Worm (Caenorhabditis elegans) whole organism, L1 larva: ENCODE data around the gene txdc-17.

Source experiments
- F16B12.6 ChIP-seq: fragments of 150-350 bp; optimal IDR thresholded peaks from 2 replicates; lab custom pipeline; 2014; ENCODE audit warnings: missing biosample characterization, missing genetic modification characterization
- Y116A8C.19 ChIP-seq: sonication (generic microtip); optimal IDR thresholded peaks from 2 replicates; lab custom pipeline; 2016; ENCODE audit warnings: missing compliant biosample characterization, missing genetic modification characterization, borderline replicate concordance
- alr-1 ChIP-seq: fragments of 200-800 bp; sonication (Bioruptor generic); optimal IDR thresholded peaks from 2 replicates; lab custom pipeline; 2018; ENCODE audit warnings: borderline replicate concordance, mild to moderate bottlenecking, missing genetic modification characterization, missing compliant biosample characterization
- blmp-1 ChIP-seq: fragments of 150-350 bp; optimal IDR thresholded peaks from 2 replicates; lab custom pipeline; 2014; ENCODE audit warnings: missing biosample characterization, missing genetic modification characterization
- ceh-63 ChIP-seq: fragments of 200-800 bp; sonication (Bioruptor generic); optimal IDR thresholded peaks from 2 replicates; lab custom pipeline; 2018; ENCODE audit warnings: mild to moderate bottlenecking, missing genetic modification characterization, missing compliant biosample characterization
- ceh-82 ChIP-seq, 3 experiments: fragments of 150-350 bp in 1 of 3; sonication (generic microtip) in 2 of 3; optimal IDR thresholded peaks; 2 replicates each; lab custom pipeline; 2014 to 2017; ENCODE audit warnings: missing biosample characterization in 3 of 3, missing genetic modification characterization in 3 of 3
- ces-1 ChIP-seq: fragments of 150-350 bp; optimal IDR thresholded peaks from 2 replicates; lab custom pipeline; 2014; ENCODE audit warnings: missing biosample characterization, missing genetic modification reagents, missing genetic modification characterization
- efl-1 ChIP-seq, 4 experiments: fragments of 150-350 bp; optimal IDR thresholded peaks in 3 of 4; peaks in 1 of 4; 1 replicate in 1 of 4; 2 replicates in 3 of 4; lab custom pipeline; 2014; ENCODE audit warnings: missing biosample characterization in 2 of 4, missing genetic modification characterization in 2 of 4, missing genetic modification reagents in 2 of 4
- egl-13 ChIP-seq: sonication (generic microtip); optimal IDR thresholded peaks from 2 replicates; lab custom pipeline; 2016; ENCODE audit warnings: missing genotype, missing genetic modification reagents, missing genetic modification characterization, missing compliant biosample characterization
- elt-2 ChIP-seq: sonication (generic microtip); optimal IDR thresholded peaks from 2 replicates; lab custom pipeline; 2016; ENCODE audit warnings: missing genetic modification characterization, mild to moderate bottlenecking, inconsistent platforms, missing compliant biosample characterization, missing genetic modification reagents
- elt-3 ChIP-seq, 6 experiments: fragments of 150-350 bp in 1 of 6; sonication (generic microtip); optimal IDR thresholded peaks; 2 replicates each; lab custom pipeline; 2017 to 2018; ENCODE audit warnings: missing biosample characterization in 6 of 6, missing genetic modification characterization in 6 of 6, inconsistent platforms in 1 of 6
- ets-5 ChIP-seq: fragments of 200-800 bp; sonication (Bioruptor generic); IDR thresholded peaks from 2 replicates; pipeline ENCODE4 v1.3.6; 2022; ENCODE audit warnings: missing genetic modification characterization, missing compliant biosample characterization
- fkh-8 ChIP-seq: sonication (generic microtip); optimal IDR thresholded peaks from 2 replicates; lab custom pipeline; 2016; ENCODE audit warnings: mild to moderate bottlenecking, missing genetic modification characterization, missing compliant biosample characterization
- fos-1 ChIP-seq: fragments of 150-350 bp; optimal IDR thresholded peaks from 2 replicates; lab custom pipeline; 2014; ENCODE audit warnings: missing biosample characterization, missing genetic modification characterization
- hlh-17 ChIP-seq: fragments of 200-800 bp; sonication (Bioruptor generic); optimal IDR thresholded peaks from 2 replicates; lab custom pipeline; 2018; ENCODE audit warnings: missing genetic modification characterization, mild to moderate bottlenecking, missing compliant biosample characterization, moderate library complexity, borderline replicate concordance
- hlh-4 ChIP-seq: sonication (generic microtip); optimal IDR thresholded peaks from 2 replicates; lab custom pipeline; 2016; ENCODE audit warnings: mild to moderate bottlenecking, missing genetic modification characterization, missing compliant biosample characterization
- jun-1 ChIP-seq: fragments of 150-350 bp; optimal IDR thresholded peaks from 2 replicates; lab custom pipeline; 2014; ENCODE audit warnings: missing biosample characterization, missing genetic modification reagents, missing genetic modification characterization
- lin-13 ChIP-seq: fragments of 150-350 bp; optimal IDR thresholded peaks from 2 replicates; lab custom pipeline; 2014; ENCODE audit warnings: missing biosample characterization, missing genetic modification reagents, missing genetic modification characterization
- lin-14 ChIP-seq: fragments of 200-800 bp; sonication (Bioruptor generic); optimal IDR thresholded peaks from 2 replicates; lab custom pipeline; 2018; ENCODE audit warnings: mild to moderate bottlenecking, missing genetic modification characterization, moderate library complexity, missing compliant biosample characterization
- lin-15B ChIP-seq: fragments of 150-350 bp; sonication (generic microtip); optimal IDR thresholded peaks from 3 replicates; lab custom pipeline; 2014; ENCODE audit warnings: missing biosample characterization, missing genetic modification characterization
- lin-35 ChIP-seq, 2 experiments: fragments of 150-350 bp; optimal IDR thresholded peaks; 2 replicates each; lab custom pipeline; 2014; ENCODE audit warnings: missing biosample characterization in 2 of 2, missing genetic modification characterization in 2 of 2, missing genetic modification reagents in 2 of 2
- lir-3 ChIP-seq: sonication (generic microtip); optimal IDR thresholded peaks from 2 replicates; lab custom pipeline; 2016; ENCODE audit warnings: mild to moderate bottlenecking, missing genetic modification characterization, moderate library complexity, missing compliant biosample characterization; ENCODE audit not compliant: poor library complexity
- lsy-2 ChIP-seq, 2 experiments: fragments of 150-350 bp; optimal IDR thresholded peaks; 2 replicates each; lab custom pipeline; 2014; ENCODE audit warnings: missing biosample characterization in 2 of 2, missing genetic modification characterization in 2 of 2
- mdl-1 ChIP-seq, 2 experiments: fragments of 150-350 bp; optimal IDR thresholded peaks; 2 replicates each; lab custom pipeline; 2014 to 2017; ENCODE audit warnings: missing biosample characterization in 2 of 2, missing genetic modification characterization in 2 of 2, inconsistent platforms in 1 of 2
- mef-2 ChIP-seq: fragments of 150-350 bp; optimal IDR thresholded peaks from 2 replicates; lab custom pipeline; 2014; ENCODE audit warnings: missing biosample characterization, missing genetic modification characterization
- mep-1 ChIP-seq: fragments of 150-350 bp; optimal IDR thresholded peaks from 2 replicates; lab custom pipeline; 2014; ENCODE audit warnings: missing biosample characterization, missing genetic modification characterization
- nhr-11 ChIP-seq: fragments of 150-350 bp; optimal IDR thresholded peaks from 2 replicates; lab custom pipeline; 2014; ENCODE audit warnings: missing biosample characterization, missing genetic modification characterization
- nhr-19 ChIP-seq: fragments of 200-800 bp; sonication (Bioruptor generic); conservative IDR thresholded peaks from 2 replicates; pipeline ENCODE4 v1.3.6; 2022; ENCODE audit warnings: missing genetic modification characterization, missing compliant biosample characterization
- nhr-237 ChIP-seq: fragments of 150-350 bp; optimal IDR thresholded peaks from 2 replicates; lab custom pipeline; 2014; ENCODE audit warnings: missing biosample characterization, missing genetic modification characterization
- nhr-28 ChIP-seq: fragments of 150-350 bp; optimal IDR thresholded peaks from 2 replicates; lab custom pipeline; 2014; ENCODE audit warnings: missing biosample characterization, missing genetic modification characterization
- nhr-84 ChIP-seq: sonication (generic microtip); optimal IDR thresholded peaks from 2 replicates; lab custom pipeline; 2017; ENCODE audit warnings: missing biosample characterization, missing genetic modification characterization
- nhr-85 ChIP-seq: sonication (generic microtip); peaks from one replicate; lab custom pipeline; 2016; ENCODE audit warnings: missing genetic modification characterization, inconsistent platforms, missing compliant biosample characterization
- nhr-90 ChIP-seq: sonication (generic microtip); optimal IDR thresholded peaks from 2 replicates; lab custom pipeline; 2016; ENCODE audit warnings: mild to moderate bottlenecking, missing genetic modification characterization, missing compliant biosample characterization; ENCODE audit not compliant: poor library complexity
- pag-3 ChIP-seq: sonication (generic microtip); optimal IDR thresholded peaks from 2 replicates; lab custom pipeline; 2017; ENCODE audit warnings: missing genetic modification characterization, mild to moderate bottlenecking, missing compliant biosample characterization, antibody characterized with exemption, borderline replicate concordance; ENCODE audit not compliant: insufficient read depth
- pax-3 ChIP-seq: fragments of 200-800 bp; sonication (Bioruptor generic); optimal IDR thresholded peaks from 2 replicates; lab custom pipeline; 2018; ENCODE audit warnings: mild to moderate bottlenecking, missing genetic modification characterization, moderate library complexity, missing compliant biosample characterization
- rnt-1 ChIP-seq: sonication (generic microtip); optimal IDR thresholded peaks from 2 replicates; lab custom pipeline; 2016; ENCODE audit warnings: mild to moderate bottlenecking, missing genetic modification characterization, moderate library complexity, missing compliant biosample characterization
- skn-1 ChIP-seq: fragments of 150-350 bp; optimal IDR thresholded peaks from 2 replicates; lab custom pipeline; 2014; ENCODE audit warnings: missing biosample characterization, missing genetic modification characterization
- snu-23 ChIP-seq: sonication (generic microtip); optimal IDR thresholded peaks from 2 replicates; lab custom pipeline; 2016; ENCODE audit warnings: missing genetic modification characterization, missing compliant biosample characterization
- sox-4 ChIP-seq: sonication (generic microtip); optimal IDR thresholded peaks from 2 replicates; lab custom pipeline; 2016; ENCODE audit warnings: missing genetic modification characterization, missing compliant biosample characterization
- sptf-1 ChIP-seq: fragments of 150-350 bp; optimal IDR thresholded peaks from 2 replicates; lab custom pipeline; 2014; ENCODE audit warnings: missing biosample characterization, missing genetic modification characterization
- sup-37 ChIP-seq: fragments of 200-800 bp; sonication (Bioruptor generic); optimal IDR thresholded peaks from 2 replicates; lab custom pipeline; 2018; ENCODE audit warnings: mild to moderate bottlenecking, missing genetic modification characterization, missing compliant biosample characterization
- unc-130 ChIP-seq: fragments of 150-350 bp; optimal IDR thresholded peaks from 2 replicates; lab custom pipeline; 2017; ENCODE audit warnings: missing biosample characterization, missing genetic modification characterization, inconsistent platforms
- unc-30 ChIP-seq: sonication (generic microtip); optimal IDR thresholded peaks from 2 replicates; lab custom pipeline; 2017; ENCODE audit warnings: missing biosample characterization, missing genetic modification characterization
- ztf-11 ChIP-seq, 2 experiments: sonication (generic microtip); optimal IDR thresholded peaks; 2 replicates each; lab custom pipeline; 2016 to 2017; ENCODE audit warnings: missing genetic modification characterization in 2 of 2, missing biosample characterization in 1 of 2, missing compliant biosample characterization in 1 of 2
- ztf-4 ChIP-seq: fragments of 150-350 bp; optimal IDR thresholded peaks from 2 replicates; lab custom pipeline; 2014; ENCODE audit warnings: missing biosample characterization, missing genetic modification characterization

Gene txdc-17

DNA sequence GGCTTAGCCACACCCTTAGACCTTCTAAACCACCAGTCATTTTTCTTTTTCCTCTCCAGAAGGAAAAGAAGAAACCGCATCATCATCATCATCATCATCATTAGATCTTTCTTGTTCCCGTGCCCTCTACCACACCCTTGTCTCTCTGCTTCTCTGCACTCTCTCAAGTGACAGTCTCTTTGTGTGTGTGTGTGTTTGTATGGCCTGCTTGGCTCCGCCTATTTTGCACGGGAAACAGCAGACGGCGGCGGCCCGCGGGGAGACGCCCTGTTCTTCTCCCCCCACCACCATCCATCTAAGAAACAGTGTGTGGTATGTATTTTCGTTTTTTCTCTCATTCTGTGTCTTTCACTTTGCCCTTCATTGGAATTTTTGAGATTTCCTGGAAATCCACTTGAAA is 37.4 kb downstream of the txdc-17 start (continued):
- TF ChIP-seq lir-3 (tag; lab: Kevin White, UChicago): no peak
- TF ChIP-seq skn-1 (tag; lab: Kevin White, UChicago): peak; percentile 39
- TF ChIP-seq sptf-1 (tag; lab: Kevin White, UChicago): no peak
- no peak for TF ChIP-seq egl-13
- TF ChIP-seq snu-23: peak; percentile 88

- TF ChIP-seq nhr-85 (tag; lab: Kevin White, UChicago) (peak; percentile 70), efl-1 (optimal IDR thresholded peaks at IDR 0.05; lab: Kevin White, UChicago) (no peak), efl-1 (GFP tag; optimal IDR thresholded peaks at IDR 0.05 in 1 of 2; lab: Kevin White, UChicago) (peak in 1 of 2 experiments; percentile 59), blmp-1 (tag; lab: Kevin White, UChicago) (peak; percentile 26), elt-3 (tag; optimal IDR thresholded peaks at IDR 0.05; lab: Kevin White, UChicago) (no peak)
Observed at ce11 chrIII:2873116-2873644, 38.7 kb downstream of the txdc-17 start.

- TF ChIP-seq lin-14 (GFP tag; lab: Kevin White, UChicago) (peak; percentile 36), ztf-4 (tag; lab: Kevin White, UChicago) (no peak), rnt-1 (no peak), nhr-237 (tag; lab: Kevin White, UChicago) (no peak), sup-37 (GFP tag; lab: Kevin White, UChicago) (no peak), nhr-85 (tag; lab: Kevin White, UChicago) (peak; percentile 78), F16B12.6 (tag; lab: Kevin White, UChicago) (no peak), elt-2 (tag; lab: Kevin White, UChicago) (peak; percentile 30), pag-3 (tag; lab: Kevin White, UChicago) (no peak), snu-23 (no peak), efl-1 (optimal IDR thresholded peaks at IDR 0.05; lab: Kevin White, UChicago) (no peak), efl-1 (GFP tag; optimal IDR thresholded peaks at IDR 0.05 in 1 of 2; lab: Kevin White, UChicago) (peak in 1 of 2 experiments; percentile 60), mep-1 (tag; lab: Kevin White, UChicago) (no peak), lin-15B (tag; lab: Kevin White, UChicago) (no peak), unc-30 (tag; lab: Kevin White, UChicago) (no peak), nhr-19 (GFP tag; lab: Robert Waterston, UW) (no peak), blmp-1 (tag; lab: Kevin White, UChicago) (peak; percentile 63), lsy-2 (tag; optimal IDR thresholded peaks at IDR 0.05; lab: Kevin White, UChicago) (peak in 1 of 2 experiments; percentile 15), fos-1 (tag; lab: Kevin White, UChicago) (no peak), Y116A8C.19 (tag; lab: Kevin White, UChicago) (no peak), sptf-1 (tag; lab: Kevin White, UChicago) (no peak), nhr-90 (tag; lab: Kevin White, UChicago) (no peak), mef-2 (tag; lab: Kevin White, UChicago) (no peak), sox-4 (no peak), fkh-8 (no peak), ces-1 (GFP tag; lab: Kevin White, UChicago) (no peak), hlh-17 (GFP tag; lab: Kevin White, UChicago) (no peak), lin-35 (GFP tag; optimal IDR thresholded peaks at IDR 0.05; lab: Kevin White, UChicago) (peak in 1 of 2 experiments; percentile 6), lin-13 (GFP tag; lab: Kevin White, UChicago) (no peak), jun-1 (tag; lab: Kevin White, UChicago) (no peak), ztf-11 (tag; optimal IDR thresholded peaks at IDR 0.05; lab: Kevin White, UChicago) (no peak), nhr-28 (tag; lab: Kevin White, UChicago) (no peak), ets-5 (GFP tag; lab: Robert Waterston, UW) (no peak), elt-3 (tag; optimal IDR thresholded peaks at IDR 0.05; lab: Kevin White, UChicago) (peak in 1 of 6 experiments; percentile 3), nhr-11 (tag; lab: Kevin White, UChicago) (no peak), ceh-82 (tag; optimal IDR thresholded peaks at IDR 0.05; lab: Kevin White, UChicago) (no peak), hlh-4 (tag; lab: Kevin White, UChicago) (no peak), mdl-1 (tag; optimal IDR thresholded peaks at IDR 0.05; lab: Kevin White, UChicago) (peak in 1 of 2 experiments; percentile 16), unc-130 (no peak), ceh-63 (GFP tag; lab: Kevin White, UChicago) (no peak), alr-1 (tag; lab: Kevin White, UChicago) (no peak), pax-3 (tag; lab: Kevin White, UChicago) (no peak), nhr-84 (no peak)
Observed at ce11 chrIII:2874144-2874868, 39.8 kb downstream of the txdc-17 start, which contains the start of gene klf-1. Gene klf-1 (plus strand): TSS chrIII:2874818.
